Fruit fly (Drosophila melanogaster) S2 (cell line): ENCODE data around the gene CG12640.

Experiments
- CG8478 ChIP-seq: fragments of >200 bp; optimal IDR thresholded peaks from 2 replicates; lab custom pipeline; 2018
- CTCF ChIP-seq, 2 experiments: fragments of >200 bp; optimal IDR thresholded peaks; 2 replicates each; lab custom pipeline; 2018

DNA sequence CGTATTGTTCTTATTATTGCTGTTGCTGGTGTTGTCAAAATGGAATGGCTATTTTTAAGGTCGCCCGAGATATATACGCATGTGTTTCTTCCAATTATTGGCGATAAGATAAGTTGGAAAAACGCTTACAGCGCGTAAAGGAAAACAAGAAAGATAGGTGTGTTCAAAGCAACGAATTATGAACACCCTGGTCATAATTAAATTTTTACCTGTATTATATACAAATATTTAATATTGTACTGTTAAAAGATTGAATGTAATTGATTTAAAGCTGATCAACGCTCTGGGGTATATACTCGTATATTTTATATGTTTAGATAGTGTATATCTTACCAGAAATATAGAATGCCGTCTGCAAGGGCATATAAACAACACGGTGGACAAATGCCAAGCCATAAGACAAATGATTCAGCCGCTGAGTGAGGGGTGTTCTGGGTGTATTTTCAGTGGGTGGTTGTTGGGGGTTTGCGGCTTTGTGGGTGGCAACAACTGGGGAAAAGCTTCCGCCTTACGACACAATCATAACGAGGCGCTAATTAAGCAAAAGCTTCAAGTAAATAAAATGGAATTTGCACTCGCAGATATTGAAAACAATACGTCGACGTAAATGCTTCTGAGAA is 35.0 kb downstream of the CG12640 start:
- TF ChIP-seq CG8478 (no peak), CTCF (optimal IDR thresholded peaks at IDR 0.05; lab: Kevin White, UChicago) (no peak)
